Worm (Caenorhabditis elegans): ENCODE results near the gene unc-69.

unc-69 gene

ce11 chrIII:10270778-10271307, 47.9 kb upstream of the unc-69 start, which contains the start of gene cnk-1 (continued):
- TF ChIP-seq zip-11 (GFP tag; IDR thresholded peaks at IDR 0.05) (no peak), aly-2 (tag; optimal IDR thresholded peaks at IDR 0.05) (no peak), aha-1 (tag) (peak; percentile 26), fkh-10 (GFP tag; optimal IDR thresholded peaks at IDR 0.05) (no peak), vab-7 (GFP tag; IDR thresholded peaks at IDR 0.05) (peak; percentile 96), madf-5 (GFP tag; IDR thresholded peaks at IDR 0.05) (peak; percentile 94 to 95), ceh-32 (tag; optimal IDR thresholded peaks at IDR 0.05; ENCODE audit: poor library complexity) (no peak), egl-27 (tag; optimal IDR thresholded peaks at IDR 0.05) (no peak), F49E8.2 (tag; optimal IDR thresholded peaks at IDR 0.05; ENCODE audit: borderline replicate concordance) (peak; percentile 76), daf-19 (GFP tag; conservative IDR thresholded peaks at IDR 0.05) (no peak), ZK337.2 (GFP tag; IDR thresholded peaks at IDR 0.05) (peak; percentile 99), zip-2 (tag; optimal IDR thresholded peaks at IDR 0.05) (no peak), unc-130 (GFP tag; optimal IDR thresholded peaks at IDR 0.05) (peak; percentile 94), nhr-25 (tag; optimal IDR thresholded peaks at IDR 0.05; ENCODE audit: borderline replicate concordance, insufficient read depth) (peak; percentile 48), skn-1 (tag; optimal IDR thresholded peaks at IDR 0.05) (no peak), nhr-111 (GFP tag; optimal IDR thresholded peaks at IDR 0.05) (no peak), F26F4.8 (GFP tag; conservative IDR thresholded peaks at IDR 0.05) (no peak), dpl-1 (GFP tag; optimal IDR thresholded peaks at IDR 0.05) (peak; percentile 52), pqm-1 (tag; optimal IDR thresholded peaks at IDR 0.05) (no peak), ctbp-1 (GFP tag; IDR thresholded peaks at IDR 0.05) (peak; percentile 97), nhr-48 (tag; optimal IDR thresholded peaks at IDR 0.05) (peak; percentile 37)

- TF ChIP-seq unc-39 (tag; optimal IDR thresholded peaks at IDR 0.05), result no peak
- peak; percentile 84 for TF ChIP-seq aha-1 (tag)
- TF ChIP-seq nhr-237 (tag; optimal IDR thresholded peaks at IDR 0.05), result no peak
- peak in 1 of 2 experiments; percentile 55 for TF ChIP-seq unc-62 (GFP tag; optimal IDR thresholded peaks at IDR 0.05 in 1 of 2)
- no peak for TF ChIP-seq unc-62 (tag; optimal IDR thresholded peaks at IDR 0.05)
These were observed 46.9 kb upstream of the unc-69 start for ce11 chrIII:10271807-10272206.

ce11 chrIII:10278826-10279225, 39.9 kb upstream of the unc-69 start, which contains the start of gene pad-2:
TSS of gene pad-2 (plus strand) at chrIII:10279126.
- no peak for TF ChIP-seq lin-1 (GFP tag; IDR thresholded peaks at IDR 0.05)
- TF ChIP-seq zag-1 (tag; optimal IDR thresholded peaks at IDR 0.05), result no peak
- no peak for TF ChIP-seq mep-1 (tag; optimal IDR thresholded peaks at IDR 0.05)
- no peak for TF ChIP-seq Y75B8A.6 (GFP tag; IDR thresholded peaks at IDR 0.05)
- TF ChIP-seq ZK546.5 (tag; optimal IDR thresholded peaks at IDR 0.05), result no peak
- TF ChIP-seq pqm-1 (tag; optimal IDR thresholded peaks at IDR 0.05), result no peak

- TF ChIP-seq lin-13 (GFP tag; optimal IDR thresholded peaks at IDR 0.05), result peak; percentile 19
- peak; percentile 65; the same call in 1 of the 2 replicates for TF ChIP-seq egl-43 (GFP tag; IDR thresholded peaks at IDR 0.05)
- TF ChIP-seq nhr-102 (tag; optimal IDR thresholded peaks at IDR 0.05), result no peak
- TF ChIP-seq mxl-3 (GFP tag; optimal IDR thresholded peaks at IDR 0.05), result peak; percentile 28
- TF ChIP-seq mes-2 (tag; optimal IDR thresholded peaks at IDR 0.05; ENCODE audit: poor library complexity, severe bottlenecking), result peak; percentile 9
- TF ChIP-seq mdt-29 (GFP tag; IDR thresholded peaks at IDR 0.05), result no peak
- TF ChIP-seq tag-97 (GFP tag; IDR thresholded peaks at IDR 0.05), result no peak
- TF ChIP-seq aha-1 (tag), result peak; percentile 93
- TF ChIP-seq mep-1 (tag; optimal IDR thresholded peaks at IDR 0.05), result peak; percentile 61
- TF ChIP-seq zip-11 (GFP tag; IDR thresholded peaks at IDR 0.05), result no peak
- TF ChIP-seq hif-1 (tag; optimal IDR thresholded peaks at IDR 0.05), result peak in 1 of 2 experiments; percentile 55
- TF ChIP-seq tra-1 (GFP tag; IDR thresholded peaks at IDR 0.05), result 0 out of 2 replicates have a peak, but pooled peaks have one; percentile 35
- TF ChIP-seq ces-1 (GFP tag; optimal IDR thresholded peaks at IDR 0.05), result peak; percentile 84
- peak in 1 of 2 experiments; percentile 82 for TF ChIP-seq unc-62 (GFP tag; optimal IDR thresholded peaks at IDR 0.05 in 1 of 2)
- no peak for TF ChIP-seq unc-62 (tag; optimal IDR thresholded peaks at IDR 0.05)
- peak; percentile 74 for TF ChIP-seq hmg-1.1 (GFP tag; IDR thresholded peaks at IDR 0.05)
- TF ChIP-seq lim-7 (GFP tag; IDR thresholded peaks at IDR 0.05), result no peak
- peak; percentile 59 for TF ChIP-seq vab-7 (GFP tag; IDR thresholded peaks at IDR 0.05)
- peak; percentile 46 to 58 for TF ChIP-seq lsy-2 (tag; optimal IDR thresholded peaks at IDR 0.05)
- TF ChIP-seq F37D6.2 (tag; optimal IDR thresholded peaks at IDR 0.05), result peak; percentile 68
- peak; percentile 94; the same call in 1 of the 2 replicates for TF ChIP-seq ctbp-1 (GFP tag; IDR thresholded peaks at IDR 0.05)
- peak; percentile 48 to 74 for TF ChIP-seq mdl-1 (tag; optimal IDR thresholded peaks at IDR 0.05)
- TF ChIP-seq ZK337.2 (GFP tag; IDR thresholded peaks at IDR 0.05), result no peak
These were observed 34.5 kb upstream of the unc-69 start for ce11 chrIII:10284214-10284613.
